Fruit fly (Drosophila melanogaster): ENCODE results near the gene CG32793.

- no peak for TF ChIP-seq CG1620 (GFP tag; optimal IDR thresholded peaks at IDR 0.05)
- no peak for TF ChIP-seq kay (GFP tag; ENCODE audit: borderline replicate concordance)
- no peak for TF ChIP-seq CG11617 (GFP tag; optimal IDR thresholded peaks at IDR 0.05)
- TF ChIP-seq CG7045 (GFP tag; optimal IDR thresholded peaks at IDR 0.05), result no peak
- TF ChIP-seq CG14711 (tag; optimal IDR thresholded peaks at IDR 0.05), result no peak
- TF ChIP-seq tj (GFP tag; optimal IDR thresholded peaks at IDR 0.05), result no peak
- TF ChIP-seq Crg-1 (GFP tag; optimal IDR thresholded peaks at IDR 0.05), result no peak
- no peak for TF ChIP-seq CG7101 (tag; optimal IDR thresholded peaks at IDR 0.05)
- no peak for TF ChIP-seq ovo (GFP tag; optimal IDR thresholded peaks at IDR 0.05)
- no peak for TF ChIP-seq toe (GFP tag; optimal IDR thresholded peaks at IDR 0.05)
- TF ChIP-seq cnc (optimal IDR thresholded peaks at IDR 0.05), result no peak
- TF ChIP-seq bab1 (GFP tag; optimal IDR thresholded peaks at IDR 0.05), result no peak
- no peak for TF ChIP-seq Mnt (GFP tag; optimal IDR thresholded peaks at IDR 0.05)
- TF ChIP-seq cic (GFP tag; optimal IDR thresholded peaks at IDR 0.05), result no peak
These were observed 47.1 kb upstream of the CG32793 start for dm6 chrX:2882516-2882915.

Measured in whole organism, adult.